Worm (Caenorhabditis elegans) whole organism, midembryonic: ENCODE measurements around the gene nhr-112.

ENCODE experiments used
- T22C8.4 ChIP-seq: fragments of 200-800 bp; sonication (Bioruptor generic); IDR thresholded peaks from 2 replicates; pipeline ENCODE4 v1.3.6; 2022; ENCODE audit warnings: missing genetic modification characterization, missing compliant biosample characterization
- cog-1 ChIP-seq: sonication (generic microtip); optimal IDR thresholded peaks from 2 replicates; lab custom pipeline; 2016; ENCODE audit warnings: missing genetic modification characterization, missing compliant biosample characterization
- flt-1 ChIP-seq: fragments of 200-800 bp; sonication (Bioruptor generic); IDR thresholded peaks from 2 replicates; pipeline ENCODE4 v1.3.6; 2022; ENCODE audit warnings: missing genetic modification characterization, missing compliant biosample characterization
- klf-2 ChIP-seq: fragments of 200-800 bp; sonication (Bioruptor generic); conservative IDR thresholded peaks from 2 replicates; pipeline ENCODE4 v1.3.6; 2022; ENCODE audit warnings: missing genetic modification reagents, missing genetic modification characterization, missing compliant biosample characterization
- med-1 ChIP-seq: sonication (generic microtip); optimal IDR thresholded peaks from 2 replicates; lab custom pipeline; 2017; ENCODE audit warnings: missing genetic modification characterization, mild to moderate bottlenecking, missing compliant biosample characterization, antibody characterized with exemption, missing genetic modification reagents; ENCODE audit not compliant: insufficient read depth
- ref-1 ChIP-seq: fragments of 200-800 bp; sonication (Bioruptor generic); conservative IDR thresholded peaks from 2 replicates; pipeline ENCODE4 v1.3.6; 2022; ENCODE audit warnings: missing genetic modification reagents, missing genetic modification characterization, missing compliant biosample characterization
- tab-1 ChIP-seq: fragments of 200-800 bp; sonication (Bioruptor generic); IDR thresholded peaks from 2 replicates; pipeline ENCODE4 v1.3.6; 2022; ENCODE audit warnings: missing genetic modification characterization, missing compliant biosample characterization
- ztf-23 ChIP-seq: fragments of 200-800 bp; sonication (Bioruptor generic); IDR thresholded peaks from 2 replicates; pipeline ENCODE4 v1.3.6; 2022; ENCODE audit warnings: missing genetic modification reagents, missing genetic modification characterization, missing compliant biosample characterization
- ztf-29 ChIP-seq: fragments of 200-800 bp; sonication (Bioruptor generic); IDR thresholded peaks from 2 replicates; pipeline ENCODE4 v1.3.6; 2022; ENCODE audit warnings: missing genetic modification reagents, missing genetic modification characterization, missing compliant biosample characterization

nhr-112 gene

ce11 chrV:16739100-16739499 lies 15.5 kb upstream of the nhr-112 start, which contains the start of the genes clec-29 and clec-39:
TSS of gene clec-29 (minus strand) at chrV:16739200.
TSS of gene clec-39 (plus strand) at chrV:16739268.
- TF ChIP-seq cog-1 (tag; lab: Kevin White, UChicago) (no peak), T22C8.4 (GFP tag; lab: Robert Waterston, UW) (no peak), klf-2 (GFP tag; lab: Robert Waterston, UW) (no peak), med-1 (GFP tag; lab: Kevin White, UChicago) (no peak), ztf-23 (GFP tag; lab: Robert Waterston, UW) (no peak), flt-1 (GFP tag; lab: Robert Waterston, UW) (no peak), tab-1 (GFP tag; lab: Robert Waterston, UW) (no peak), ztf-29 (no peak)

- TF ChIP-seq klf-2 (GFP tag; lab: Robert Waterston, UW), result no peak
- TF ChIP-seq flt-1 (GFP tag; lab: Robert Waterston, UW), result no peak
Measured at ce11 chrV:16735518-16735917, 11.9 kb upstream of the nhr-112 start, which contains the start of the genes clec-38 and clec-34. TSS of gene clec-38 (minus strand) at chrV:16735618. TSS of gene clec-34 (plus strand) at chrV:16735765.

ce11 chrV:16733681-16734080 lies 10.0 kb upstream of the nhr-112 start, which contains the start of gene T25E12.16:
TSS of gene T25E12.16 (minus strand) at chrV:16733781.
- TF ChIP-seq ztf-29, result no peak
- no peak for TF ChIP-seq ref-1
- no peak for TF ChIP-seq flt-1 (GFP tag; lab: Robert Waterston, UW)
- no peak for TF ChIP-seq ztf-23 (GFP tag; lab: Robert Waterston, UW)
- TF ChIP-seq klf-2 (GFP tag; lab: Robert Waterston, UW), result no peak

ce11 chrV:16731600-16731999 lies 8.0 kb upstream of the nhr-112 start, which contains the start of gene srz-100:
TSS of gene srz-100 (plus strand) at chrV:16731900.
- TF ChIP-seq ztf-29 (no peak), med-1 (GFP tag; lab: Kevin White, UChicago) (no peak), ztf-23 (GFP tag; lab: Robert Waterston, UW) (no peak), tab-1 (GFP tag; lab: Robert Waterston, UW) (no peak), flt-1 (GFP tag; lab: Robert Waterston, UW) (no peak), T22C8.4 (GFP tag; lab: Robert Waterston, UW) (no peak), ref-1 (no peak), klf-2 (GFP tag; lab: Robert Waterston, UW) (no peak), cog-1 (tag; lab: Kevin White, UChicago) (no peak)

ce11 chrV:16729961-16730360 lies 6.3 kb upstream of the nhr-112 start, which contains the start of gene srz-99:
TSS of gene srz-99 (plus strand) at chrV:16730261.
- no peak for TF ChIP-seq ref-1
- no peak for TF ChIP-seq flt-1 (GFP tag; lab: Robert Waterston, UW)
- TF ChIP-seq ztf-29, result no peak
- no peak for TF ChIP-seq klf-2 (GFP tag; lab: Robert Waterston, UW)
- TF ChIP-seq T22C8.4 (GFP tag; lab: Robert Waterston, UW), result no peak
- TF ChIP-seq tab-1 (GFP tag; lab: Robert Waterston, UW), result no peak
- TF ChIP-seq ztf-23 (GFP tag; lab: Robert Waterston, UW), result no peak
- TF ChIP-seq med-1 (GFP tag; lab: Kevin White, UChicago), result no peak
- TF ChIP-seq cog-1 (tag; lab: Kevin White, UChicago), result no peak

- TF ChIP-seq flt-1 (GFP tag; lab: Robert Waterston, UW), result no peak
- TF ChIP-seq T22C8.4 (GFP tag; lab: Robert Waterston, UW), result no peak
- no peak for TF ChIP-seq tab-1 (GFP tag; lab: Robert Waterston, UW)
- TF ChIP-seq med-1 (GFP tag; lab: Kevin White, UChicago), result no peak
- TF ChIP-seq ztf-29, result no peak
- TF ChIP-seq ztf-23 (GFP tag; lab: Robert Waterston, UW), result no peak
- TF ChIP-seq klf-2 (GFP tag; lab: Robert Waterston, UW), result no peak
- no peak for TF ChIP-seq ref-1
- TF ChIP-seq cog-1 (tag; lab: Kevin White, UChicago), result no peak
Measured at ce11 chrV:16728431-16728830, 4.8 kb upstream of the nhr-112 start, which contains the start of gene fbxa-127. TSS of gene fbxa-127 (plus strand) at chrV:16728731.

- TF ChIP-seq med-1 (GFP tag; lab: Kevin White, UChicago) (no peak), tab-1 (GFP tag; lab: Robert Waterston, UW) (no peak), T22C8.4 (GFP tag; lab: Robert Waterston, UW) (no peak), ztf-29 (no peak), cog-1 (tag; lab: Kevin White, UChicago) (no peak), flt-1 (GFP tag; lab: Robert Waterston, UW) (no peak), ztf-23 (GFP tag; lab: Robert Waterston, UW) (no peak), ref-1 (no peak), klf-2 (GFP tag; lab: Robert Waterston, UW) (no peak)
Measured at ce11 chrV:16726915-16727314, 3.3 kb upstream of the nhr-112 start, which contains the start of gene T25E12.14. TSS of gene T25E12.14 (plus strand) at chrV:16727215.

- TF ChIP-seq ztf-23 (GFP tag; lab: Robert Waterston, UW) (no peak), cog-1 (tag; lab: Kevin White, UChicago) (no peak), flt-1 (GFP tag; lab: Robert Waterston, UW) (no peak), med-1 (GFP tag; lab: Kevin White, UChicago) (no peak)
Measured at ce11 chrV:16725955-16726354, 2.3 kb upstream of the nhr-112 start.

ce11 chrV:16724574-16724973 lies 930 bp upstream of the nhr-112 start:
- TF ChIP-seq cog-1 (tag; lab: Kevin White, UChicago) (no peak), tab-1 (GFP tag; lab: Robert Waterston, UW) (no peak), ref-1 (no peak), ztf-29 (no peak), med-1 (GFP tag; lab: Kevin White, UChicago) (no peak), klf-2 (GFP tag; lab: Robert Waterston, UW) (no peak), flt-1 (GFP tag; lab: Robert Waterston, UW) (no peak), T22C8.4 (GFP tag; lab: Robert Waterston, UW) (no peak), ztf-23 (GFP tag; lab: Robert Waterston, UW) (no peak)

ce11 chrV:16716574-16716973 lies 7.1 kb downstream of the nhr-112 start, which contains the start of gene srh-137:
TSS of gene srh-137 (minus strand) at chrV:16716674.
- TF ChIP-seq klf-2 (GFP tag; lab: Robert Waterston, UW) (no peak), ztf-29 (no peak), cog-1 (tag; lab: Kevin White, UChicago) (no peak), ztf-23 (GFP tag; lab: Robert Waterston, UW) (no peak), ref-1 (no peak), T22C8.4 (GFP tag; lab: Robert Waterston, UW) (no peak), med-1 (GFP tag; lab: Kevin White, UChicago) (no peak), flt-1 (GFP tag; lab: Robert Waterston, UW) (no peak), tab-1 (GFP tag; lab: Robert Waterston, UW) (no peak)
